Fruit fly (Drosophila melanogaster) whole organism, embryonic: ENCODE results near the gene Pdfr.
A peak's percentile ranks its signal among the peaks of the same experiment; 100 is the strongest.

Experiments used
- Ada2b ChIP-seq: fragments of 200-800 bp; sonication (Bioruptor generic); IDR thresholded peaks from 2 replicates; pipeline ENCODE4 v1.3.6; 2022; ENCODE audit warnings: missing biosample characterization, missing genetic modification characterization
- Aef1 ChIP-seq: fragments of 200-800 bp; sonication (Bioruptor generic); IDR thresholded peaks from 3 replicates; pipeline ENCODE4 v1.3.6; 2022; ENCODE audit warnings: missing biosample characterization, missing genetic modification characterization
- C15 ChIP-seq: fragments of 200-800 bp; sonication (Bioruptor generic); IDR thresholded peaks from 3 replicates; pipeline ENCODE4 v1.3.6; 2022; ENCODE audit warnings: missing biosample characterization, missing genetic modification characterization
- CG10462 ChIP-seq: fragments of 200-800 bp; sonication (Bioruptor generic); optimal IDR thresholded peaks from 2 replicates; lab custom pipeline; 2016; ENCODE audit warnings: missing biosample characterization, missing genetic modification characterization
- CG11093 ChIP-seq: fragments of 200-800 bp; sonication (Bioruptor generic); IDR thresholded peaks from 3 replicates; pipeline ENCODE4 v1.3.6; 2022; ENCODE audit warnings: missing biosample characterization, missing genetic modification characterization
- CG11247 ChIP-seq: fragments of 200-800 bp; sonication (Bioruptor generic); IDR thresholded peaks from 2 replicates; pipeline ENCODE4 v1.3.6; 2022; ENCODE audit warnings: missing biosample characterization, missing genetic modification characterization
- CG11695 ChIP-seq: fragments of 200-800 bp; sonication (Bioruptor generic); IDR thresholded peaks from 3 replicates; pipeline ENCODE4 v1.3.6; 2022; ENCODE audit warnings: missing biosample characterization, missing genetic modification characterization
- CG12769 ChIP-seq: fragments of 200-800 bp; sonication (Bioruptor generic); optimal IDR thresholded peaks from 2 replicates; lab custom pipeline; 2019; ENCODE audit warnings: missing biosample characterization, mild to moderate bottlenecking, missing genetic modification characterization, moderate library complexity
- CG12942 ChIP-seq: fragments of 200-800 bp; sonication (Bioruptor generic); optimal IDR thresholded peaks from 3 replicates; lab custom pipeline; 2016; ENCODE audit warnings: missing biosample characterization, missing genetic modification characterization
- CG13296 ChIP-seq: fragments of 200-800 bp; sonication (Bioruptor generic); optimal IDR thresholded peaks from 3 replicates; lab custom pipeline; 2018; ENCODE audit warnings: missing biosample characterization, mild to moderate bottlenecking, missing genetic modification characterization
- CG14860 ChIP-seq: fragments of 200-800 bp; sonication (Bioruptor generic); IDR thresholded peaks from 3 replicates; pipeline ENCODE4 v1.3.6; 2022; ENCODE audit warnings: missing biosample characterization, missing genetic modification characterization; ENCODE audit not compliant: partially characterized antibody
- CG16813 ChIP-seq: fragments of 200-800 bp; sonication (Bioruptor generic); IDR thresholded peaks from 3 replicates; pipeline ENCODE4 v1.3.6; 2022; ENCODE audit warnings: missing biosample characterization, missing genetic modification characterization; ENCODE audit not compliant: partially characterized antibody
- CG17612 ChIP-seq: fragments of 200-800 bp; sonication (Bioruptor generic); IDR thresholded peaks from 2 replicates; pipeline ENCODE4 v1.3.6; 2022; ENCODE audit warnings: missing biosample characterization, missing genetic modification characterization
- CG1792 ChIP-seq: fragments of 200-800 bp; sonication (Bioruptor generic); optimal IDR thresholded peaks from 2 replicates; lab custom pipeline; 2016; ENCODE audit warnings: missing biosample characterization, missing genetic modification characterization
- CG31388 ChIP-seq: fragments of 200-800 bp; sonication (Bioruptor generic); optimal IDR thresholded peaks from 2 replicates; lab custom pipeline; 2016; ENCODE audit warnings: missing biosample characterization, missing genetic modification characterization
- CG4707 ChIP-seq: fragments of 200-800 bp; sonication (Bioruptor generic); optimal IDR thresholded peaks from 2 replicates; lab custom pipeline; 2018; ENCODE audit warnings: missing biosample characterization, mild to moderate bottlenecking, missing genetic modification characterization, moderate library complexity
- CG7372 ChIP-seq: fragments of 200-800 bp; sonication (Bioruptor generic); IDR thresholded peaks from 2 replicates; pipeline ENCODE4 v1.3.6; 2022; ENCODE audit warnings: missing biosample characterization, missing genetic modification characterization
- CG9609 ChIP-seq: fragments of 200-800 bp; sonication (Bioruptor generic); optimal IDR thresholded peaks from 3 replicates; lab custom pipeline; 2016; ENCODE audit warnings: missing biosample characterization, missing genetic modification characterization
- CoRest ChIP-seq: fragments of 200-800 bp; sonication (Bioruptor generic); optimal IDR thresholded peaks from 3 replicates; lab custom pipeline; 2018; ENCODE audit warnings: missing biosample characterization, mild to moderate bottlenecking, missing genetic modification characterization, moderate library complexity
- Dip2 ChIP-seq: fragments of 200-800 bp; sonication (Bioruptor generic); IDR thresholded peaks from 2 replicates; pipeline ENCODE4 v1.3.6; 2022; ENCODE audit warnings: missing biosample characterization, missing genetic modification characterization
- Dp ChIP-seq: fragments of 200-800 bp; sonication (Bioruptor generic); optimal IDR thresholded peaks from 2 replicates; lab custom pipeline; 2018; ENCODE audit warnings: missing biosample characterization, mild to moderate bottlenecking, missing genetic modification characterization, moderate library complexity
- ERR ChIP-seq: fragments of 200-800 bp; sonication (Bioruptor generic); optimal IDR thresholded peaks from 2 replicates; lab custom pipeline; 2016; ENCODE audit warnings: missing biosample characterization, missing genetic modification characterization
- HLH3B ChIP-seq: fragments of 200-800 bp; sonication (Bioruptor generic); IDR thresholded peaks from 2 replicates; pipeline ENCODE4 v1.3.6; 2022; ENCODE audit warnings: missing biosample characterization, missing genetic modification characterization
- HmgZ ChIP-seq: fragments of 200-800 bp; sonication (Bioruptor generic); optimal IDR thresholded peaks from 2 replicates; lab custom pipeline; 2018; ENCODE audit warnings: missing biosample characterization, mild to moderate bottlenecking, missing genetic modification characterization
- Opbp ChIP-seq: fragments of 200-800 bp; sonication (Bioruptor generic); IDR thresholded peaks from 3 replicates; pipeline ENCODE4 v1.3.6; 2022; ENCODE audit warnings: missing biosample characterization, missing genetic modification characterization; ENCODE audit not compliant: partially characterized antibody
- Optix ChIP-seq: fragments of 200-800 bp; sonication (Bioruptor generic); IDR thresholded peaks from 3 replicates; pipeline ENCODE4 v1.3.6; 2022; ENCODE audit warnings: missing biosample characterization, missing genetic modification characterization
- Side ChIP-seq: fragments of 200-800 bp; sonication (Bioruptor generic); optimal IDR thresholded peaks from 2 replicates; lab custom pipeline; 2016; ENCODE audit warnings: missing biosample characterization, missing genetic modification characterization
- Vsx1 ChIP-seq: fragments of 200-800 bp; sonication (Bioruptor generic); optimal IDR thresholded peaks from 2 replicates; lab custom pipeline; 2017; ENCODE audit warnings: missing biosample characterization, mild to moderate bottlenecking, missing genetic modification characterization, missing genetic modification reagents
- abd-A ChIP-seq: fragments of 200-800 bp; sonication (Bioruptor generic); optimal IDR thresholded peaks from 3 replicates; lab custom pipeline; 2019; ENCODE audit warnings: missing biosample characterization, mild to moderate bottlenecking, missing genetic modification characterization, moderate library complexity
- ac ChIP-seq: fragments of 200-800 bp; sonication (Bioruptor generic); optimal IDR thresholded peaks from 3 replicates; lab custom pipeline; 2017; ENCODE audit warnings: missing biosample characterization, mild to moderate bottlenecking, missing genetic modification characterization
- bcd ChIP-seq: fragments of 200-800 bp; sonication (Bioruptor generic); optimal IDR thresholded peaks from 2 replicates; lab custom pipeline; 2017; ENCODE audit warnings: missing biosample characterization, mild to moderate bottlenecking, missing genetic modification characterization
- bsh ChIP-seq, 2 experiments: fragments of 200-800 bp; sonication (Bioruptor generic); optimal IDR thresholded peaks; 2 replicates each; lab custom pipeline; 2017 to 2018; ENCODE audit warnings: mild to moderate bottlenecking in 2 of 2, missing biosample characterization in 2 of 2, missing genetic modification characterization in 2 of 2, moderate library complexity in 1 of 2
- cad ChIP-seq: fragments of >200 bp; optimal IDR thresholded peaks from 2 replicates; lab custom pipeline; 2017; ENCODE audit warnings: missing biosample characterization, missing genetic modification characterization
- cas ChIP-seq: fragments of 200-800 bp; sonication (Bioruptor generic); IDR thresholded peaks from 2 replicates; pipeline ENCODE4 v1.3.6; 2022; ENCODE audit warnings: missing biosample characterization, missing genetic modification characterization
- chn ChIP-seq: fragments of 200-800 bp; sonication (Bioruptor generic); optimal IDR thresholded peaks from 2 replicates; lab custom pipeline; 2016; ENCODE audit warnings: missing biosample characterization, missing genetic modification characterization
- dati ChIP-seq: fragments of 200-800 bp; sonication (Bioruptor generic); IDR thresholded peaks from 2 replicates; pipeline ENCODE4 v1.3.6; 2022; ENCODE audit warnings: missing biosample characterization, missing genetic modification characterization
- eyg ChIP-seq: fragments of 200-800 bp; sonication (Bioruptor generic); optimal IDR thresholded peaks from 3 replicates; lab custom pipeline; 2016; ENCODE audit warnings: missing biosample characterization, missing genetic modification characterization
- gem ChIP-seq: fragments of 200-800 bp; sonication (Bioruptor generic); optimal IDR thresholded peaks from 2 replicates; lab custom pipeline; 2019; ENCODE audit warnings: missing biosample characterization, mild to moderate bottlenecking, missing genetic modification characterization, moderate library complexity
- jing ChIP-seq: fragments of 200-800 bp; sonication (Bioruptor generic); optimal IDR thresholded peaks from 2 replicates; lab custom pipeline; 2018; ENCODE audit warnings: missing biosample characterization, mild to moderate bottlenecking, missing genetic modification characterization
- p53 ChIP-seq: fragments of 200-800 bp; sonication (Bioruptor generic); optimal IDR thresholded peaks from 2 replicates; lab custom pipeline; 2016; ENCODE audit warnings: missing biosample characterization, missing genetic modification characterization
- pho ChIP-seq: fragments of 200-800 bp; sonication (Bioruptor generic); optimal IDR thresholded peaks from 2 replicates; lab custom pipeline; 2016; ENCODE audit warnings: missing biosample characterization, missing genetic modification characterization
- ranshi ChIP-seq: fragments of 200-800 bp; sonication (Bioruptor generic); IDR thresholded peaks from 2 replicates; pipeline ENCODE4 v1.3.6; 2022; ENCODE audit warnings: missing biosample characterization, missing genetic modification characterization
- repo ChIP-seq: fragments of 200-800 bp; sonication (Bioruptor generic); optimal IDR thresholded peaks from 2 replicates; lab custom pipeline; 2016; ENCODE audit warnings: missing biosample characterization, missing genetic modification characterization
- scrt ChIP-seq: fragments of 200-800 bp; sonication (Bioruptor generic); optimal IDR thresholded peaks from 2 replicates; lab custom pipeline; 2018; ENCODE audit warnings: missing biosample characterization, mild to moderate bottlenecking, missing genetic modification characterization, moderate library complexity
- sd ChIP-seq: fragments of 200-800 bp; sonication (Bioruptor generic); optimal IDR thresholded peaks from 3 replicates; lab custom pipeline; 2018; ENCODE audit warnings: missing biosample characterization, mild to moderate bottlenecking, missing genetic modification characterization, moderate library complexity
- slou ChIP-seq: fragments of 200-800 bp; sonication (Bioruptor generic); optimal IDR thresholded peaks from 3 replicates; lab custom pipeline; 2016; ENCODE audit warnings: missing biosample characterization, missing genetic modification characterization
- ssp ChIP-seq: fragments of 200-800 bp; sonication (Bioruptor generic); IDR thresholded peaks from 2 replicates; pipeline ENCODE4 v1.3.6; 2022; ENCODE audit warnings: missing biosample characterization, missing genetic modification characterization
- tx ChIP-seq: fragments of 200-800 bp; sonication (Bioruptor generic); optimal IDR thresholded peaks from 2 replicates; lab custom pipeline; 2016; ENCODE audit warnings: missing biosample characterization, missing genetic modification characterization
- vvl ChIP-seq: fragments of 200-800 bp; sonication (Bioruptor generic); IDR thresholded peaks from 2 replicates; pipeline ENCODE4 v1.3.6; 2022; ENCODE audit warnings: missing biosample characterization, missing genetic modification characterization
- zen2 ChIP-seq: fragments of 200-800 bp; sonication (Bioruptor generic); IDR thresholded peaks from 3 replicates; pipeline ENCODE4 v1.3.6; 2022; ENCODE audit warnings: missing biosample characterization, missing genetic modification characterization; ENCODE audit not compliant: partially characterized antibody

Gene Pdfr

DNA sequence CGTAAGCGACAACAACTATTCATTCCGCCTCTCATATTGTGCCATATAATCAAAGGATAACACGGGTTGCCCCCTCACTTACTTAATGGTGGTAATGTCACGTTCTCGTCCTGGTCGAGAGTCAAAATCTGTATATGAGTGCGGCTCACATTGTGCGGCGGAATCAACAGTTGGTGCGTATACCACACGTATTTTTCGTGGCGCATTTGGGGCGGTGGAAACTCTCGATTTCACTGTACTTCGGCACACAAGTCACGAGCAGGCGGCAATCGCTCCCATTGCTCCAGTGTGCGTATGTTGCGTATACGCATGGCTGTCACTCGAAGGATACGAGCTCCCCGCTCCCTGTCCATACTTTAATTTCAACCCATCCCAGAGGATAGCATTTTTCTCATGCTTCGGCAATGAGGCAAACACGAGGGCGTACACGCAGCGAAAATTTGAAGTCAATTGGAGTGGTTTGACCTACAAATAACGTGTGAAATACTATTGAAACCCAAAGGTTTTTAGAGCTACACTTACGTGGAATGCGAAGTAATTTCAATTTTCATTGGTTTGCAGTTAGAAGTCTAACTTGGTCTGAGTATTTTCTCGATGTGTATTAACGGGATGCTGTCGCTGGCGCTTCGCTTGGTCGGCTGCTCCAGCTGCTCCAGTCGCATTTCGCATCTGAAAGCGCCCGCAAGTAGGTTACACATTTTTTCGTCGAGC lies 29.9 kb downstream of the Pdfr start (continued):
- TF ChIP-seq ERR (GFP tag; lab: Kevin White, UChicago) (peak; percentile 60), scrt (peak; percentile 94), Ada2b (GFP tag; lab: Robert Waterston, UW) (peak; percentile 85), tx (peak; percentile 70), CG12769 (tag; lab: Kevin White, UChicago) (peak; percentile 92), CG13296 (GFP tag; lab: Kevin White, UChicago) (peak; percentile 66), Vsx1 (GFP tag; lab: Kevin White, UChicago) (no peak), C15 (GFP tag; lab: Robert Waterston, UW) (no peak), bsh (GFP tag; optimal IDR thresholded peaks at IDR 0.05; lab: Kevin White, UChicago) (peak in 1 of 2 experiments; percentile 48), chn (GFP tag; lab: Kevin White, UChicago) (peak; percentile 29), CoRest (tag; lab: Kevin White, UChicago) (peak; percentile 52), eyg (GFP tag; lab: Kevin White, UChicago) (peak; percentile 45), jing (GFP tag; lab: Kevin White, UChicago) (peak; percentile 44), CG16813 (GFP tag; lab: Robert Waterston, UW) (no peak), dati (GFP tag; lab: Robert Waterston, UW) (no peak), Optix (GFP tag; lab: Robert Waterston, UW) (peak; percentile 71; the same call in 2 of the 3 replicates), cas (GFP tag; lab: Robert Waterston, UW) (peak; percentile 62; the same call in 1 of the 2 replicates), CG1792 (GFP tag; lab: Kevin White, UChicago) (peak; percentile 64), repo (GFP tag; lab: Kevin White, UChicago) (peak; percentile 55), Side (GFP tag; lab: Kevin White, UChicago) (peak; percentile 80), ranshi (peak; percentile 80), Aef1 (GFP tag; lab: Robert Waterston, UW) (peak; percentile 83), gem (peak; percentile 80), CG17612 (GFP tag; lab: Robert Waterston, UW) (no peak), sd (tag; lab: Kevin White, UChicago) (peak; percentile 52), CG12942 (GFP tag; lab: Kevin White, UChicago) (peak; percentile 63), CG11247 (GFP tag; lab: Robert Waterston, UW) (peak; percentile 54; the same call in 1 of the 2 replicates), Opbp (no peak), CG31388 (GFP tag; lab: Kevin White, UChicago) (peak; percentile 38), pho (GFP tag; lab: Kevin White, UChicago) (peak; percentile 80), CG4707 (GFP tag; lab: Kevin White, UChicago) (no peak), zen2 (no peak), abd-A (tag; lab: Kevin White, UChicago) (peak; percentile 33), CG10462 (peak; percentile 13), CG7372 (peak; percentile 61; the same call in 1 of the 2 replicates), vvl (GFP tag; lab: Robert Waterston, UW) (peak; percentile 86), CG9609 (peak; percentile 74), cad (no peak), Dip2 (GFP tag; lab: Robert Waterston, UW) (no peak), HmgZ (peak; percentile 51), slou (GFP tag; lab: Kevin White, UChicago) (peak; percentile 53), CG11093 (GFP tag; lab: Robert Waterston, UW) (peak; percentile 71; the same call in 2 of the 3 replicates), ac (no peak), ssp (peak; percentile 65), Dp (GFP tag; lab: Kevin White, UChicago) (no peak), p53 (GFP tag; lab: Kevin White, UChicago) (peak; percentile 45), CG11695 (GFP tag; lab: Robert Waterston, UW) (peak; percentile 81; the same call in 2 of the 3 replicates), CG14860 (GFP tag; lab: Robert Waterston, UW) (no peak), HLH3B (GFP tag; lab: Robert Waterston, UW) (peak; percentile 79), bcd (GFP tag; lab: Kevin White, UChicago) (peak; percentile 74)
